Worm (Caenorhabditis elegans) whole organism, L3 larva: ENCODE measurements around the gene C27A2.7.
"Not testable (repeated sequence)": the region's sequence is repeated elsewhere in the genome, so short reads cannot be mapped to it uniquely, and the experiment has no call there.

Experiments
- fos-1 ChIP-seq: fragments of 150-350 bp; optimal IDR thresholded peaks from 2 replicates; lab custom pipeline; 2014; ENCODE audit warnings: missing biosample characterization, missing genetic modification characterization
- ztf-4 ChIP-seq: fragments of 150-350 bp; optimal IDR thresholded peaks from 2 replicates; lab custom pipeline; 2014; ENCODE audit warnings: missing biosample characterization, missing genetic modification characterization

ce11 chrII:5115235-5115634 is 44.1 kb upstream of the C27A2.7 start, which contains the start of gene msp-74:
- not testable (repeated sequence) for TF ChIP-seq fos-1 (tag; lab: Kevin White, UChicago); ztf-4
